Worm (Caenorhabditis elegans): Measurements from ENCODE around the gene F42G2.7.

Gene F42G2.7

DNA sequence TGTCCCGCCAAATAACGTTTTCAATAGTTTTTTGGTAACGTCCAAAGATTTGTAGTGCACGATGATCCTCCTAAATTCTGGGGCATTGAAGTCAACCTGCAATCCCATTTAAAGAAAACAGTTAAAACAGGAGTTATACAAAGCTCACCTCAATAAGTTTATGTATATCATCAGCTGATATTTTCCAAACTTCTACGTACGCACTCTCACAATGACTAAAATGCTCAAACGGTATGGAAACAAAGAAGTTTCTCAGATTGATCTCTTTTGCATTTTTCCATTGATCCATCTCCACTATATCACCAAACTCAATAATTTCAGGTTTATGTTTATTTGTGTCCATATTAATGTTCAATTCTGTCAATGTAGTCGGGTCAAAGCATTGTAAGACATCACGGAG is 6.4 kb upstream of the F42G2.7 start:
- TF ChIP-seq unc-62 (GFP tag; optimal IDR thresholded peaks at IDR 0.05): no peak

DNA sequence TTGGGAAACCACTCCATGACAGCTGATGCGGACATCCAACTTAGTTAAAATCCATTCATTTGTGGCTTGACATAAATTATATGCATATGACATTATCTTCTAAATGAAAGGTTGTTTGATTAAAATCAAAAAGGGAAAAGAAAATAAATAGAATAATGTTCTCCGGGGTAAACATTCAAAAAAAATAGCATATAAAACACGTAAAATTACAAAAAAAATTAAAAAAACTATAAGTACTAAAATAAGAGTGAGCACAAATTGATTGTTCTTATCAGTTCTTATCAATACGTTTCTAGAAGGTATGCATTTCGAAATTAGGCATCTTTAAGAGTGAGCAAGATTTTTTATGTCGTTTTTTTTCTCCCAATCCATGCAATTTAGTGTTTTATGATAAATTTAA is 5.3 kb upstream of the F42G2.7 start, which contains the start of gene fbxa-182:
Gene fbxa-182, minus strand, starts transcription at position 101 of the 400 bp plus-strand sequence.
- TF ChIP-seq unc-62 (GFP tag; optimal IDR thresholded peaks at IDR 0.05): no peak

DNA sequence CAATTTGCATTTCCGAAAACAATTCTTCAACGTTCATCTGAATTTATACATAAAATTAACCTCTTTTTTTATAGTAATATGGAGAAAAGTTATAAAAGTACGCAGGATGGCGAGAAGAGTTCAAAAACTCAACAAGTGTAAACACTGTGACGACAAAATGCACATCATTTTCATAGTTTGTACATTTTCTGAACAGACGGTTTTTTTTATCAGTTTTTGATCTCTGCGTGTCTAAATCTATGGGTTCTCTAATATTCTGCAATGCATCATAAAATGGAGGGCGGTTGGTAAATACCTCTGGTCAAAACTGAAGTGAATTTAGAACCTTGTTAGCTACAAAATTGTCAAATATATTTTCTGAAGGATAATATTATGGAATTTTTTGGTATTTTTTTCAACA is 2.5 kb upstream of the F42G2.7 start, which contains the start of gene fbxa-4:
Gene fbxa-4, minus strand, starts transcription at position 93 of the 400 bp plus-strand sequence.
- no peak for TF ChIP-seq unc-62 (GFP tag; optimal IDR thresholded peaks at IDR 0.05)

ce11 chrII:2418836-2419235 is 878 bp downstream of the F42G2.7 start, which contains the start of gene fbxc-20:
TSS of gene fbxc-20 (plus strand) at chrII:2419136.
- TF ChIP-seq unc-62 (GFP tag; optimal IDR thresholded peaks at IDR 0.05): no peak

DNA sequence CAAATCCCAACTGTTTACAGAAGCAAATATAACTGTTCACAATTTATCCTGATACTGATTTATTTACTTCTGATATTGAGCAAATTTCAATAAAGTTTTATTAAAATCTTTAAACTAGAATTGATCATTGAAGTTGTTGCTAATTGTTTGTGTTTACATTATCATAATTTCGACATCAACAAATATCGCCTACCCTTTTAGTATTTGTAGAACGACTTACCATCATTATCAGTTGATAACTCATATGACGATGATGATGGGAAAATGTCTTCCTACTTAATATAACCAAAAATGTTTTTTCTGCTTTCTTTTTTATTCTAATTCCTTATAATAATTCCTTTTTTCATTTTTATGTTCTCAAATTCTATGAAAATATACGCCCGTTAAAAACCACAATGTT is 2.7 kb downstream of the F42G2.7 start:
- TF ChIP-seq unc-62 (GFP tag; optimal IDR thresholded peaks at IDR 0.05): no peak

DNA sequence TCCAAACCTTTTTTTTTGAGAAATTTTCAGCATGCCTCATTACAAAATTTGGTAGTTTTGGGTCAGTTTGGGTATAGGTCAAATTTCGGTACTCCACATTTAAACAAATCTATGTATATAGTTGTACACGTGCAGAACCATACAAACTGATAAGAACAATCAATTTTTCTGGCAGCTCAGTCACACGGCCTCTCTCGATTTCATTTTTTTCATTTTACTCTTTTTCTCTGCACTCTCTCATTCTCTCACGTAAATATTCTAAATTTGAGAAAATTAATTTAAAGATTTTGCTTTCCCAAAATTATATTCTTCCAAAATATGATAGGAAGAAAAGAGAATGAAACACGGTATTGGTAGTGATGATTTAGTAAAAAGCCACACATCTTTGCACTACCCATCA is 3.2 kb downstream of the F42G2.7 start:
- TF ChIP-seq unc-62 (GFP tag; optimal IDR thresholded peaks at IDR 0.05): no peak

ce11 chrII:2421905-2422304 is 3.9 kb downstream of the F42G2.7 start, which contains the start of gene F42G2.2:
TSS of gene F42G2.2 (plus strand) at chrII:2422205.
- no peak for TF ChIP-seq unc-62 (GFP tag; optimal IDR thresholded peaks at IDR 0.05)

DNA sequence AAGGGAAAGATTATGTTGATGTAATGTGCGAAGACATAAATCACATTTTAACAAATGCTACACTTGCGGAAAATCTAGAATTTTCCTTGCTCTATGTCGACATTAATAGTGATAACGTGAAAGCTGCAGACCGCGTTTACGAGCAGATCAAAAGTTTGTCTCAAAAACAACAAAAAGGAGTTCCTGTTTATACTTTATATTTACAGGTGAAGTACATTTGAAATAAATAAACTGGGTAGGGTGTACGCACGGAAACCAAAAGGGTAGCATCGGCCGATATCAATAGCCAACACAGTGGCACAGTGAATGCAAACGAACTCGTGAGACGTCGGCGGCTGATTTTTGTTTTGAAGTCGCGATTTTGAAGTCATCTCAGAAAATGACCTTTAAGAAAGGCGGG is 4.5 kb downstream of the F42G2.7 start:
- TF ChIP-seq unc-62 (GFP tag; optimal IDR thresholded peaks at IDR 0.05): no peak

DNA sequence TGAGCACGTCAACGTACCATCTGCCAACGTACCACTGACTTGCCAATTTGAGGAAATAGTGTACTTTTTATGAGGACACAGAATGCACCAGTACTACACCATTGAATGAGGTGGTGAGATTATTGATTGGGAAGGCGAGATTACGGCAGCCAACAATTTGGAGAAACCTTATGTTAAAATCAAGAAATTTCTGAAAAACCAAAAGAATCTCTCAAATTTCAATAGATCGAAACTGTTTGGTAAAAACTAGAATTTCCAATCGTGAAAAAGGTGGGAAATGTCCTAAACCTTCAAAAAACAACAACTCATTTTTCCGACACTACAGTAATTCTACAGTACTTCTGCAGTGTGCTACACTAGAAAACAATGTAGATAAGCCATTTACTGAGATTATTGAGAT is 14.0 kb downstream of the F42G2.7 start, which contains the start of gene ceh-86:
Gene ceh-86, minus strand, starts transcription at position 101 of the 400 bp plus-strand sequence.
- no peak for TF ChIP-seq unc-62 (GFP tag; optimal IDR thresholded peaks at IDR 0.05)

ce11 chrII:2435566-2435965 is 17.6 kb downstream of the F42G2.7 start:
- TF ChIP-seq unc-62 (GFP tag; optimal IDR thresholded peaks at IDR 0.05): no peak

- TF ChIP-seq unc-62 (GFP tag; optimal IDR thresholded peaks at IDR 0.05): no peak
These were observed 18.8 kb downstream of the F42G2.7 start for ce11 chrII:2436757-2437156.

- TF ChIP-seq unc-62 (GFP tag; optimal IDR thresholded peaks at IDR 0.05): no peak
These were observed 20.2 kb downstream of the F42G2.7 start for ce11 chrII:2438180-2438579.

ce11 chrII:2438944-2439343 is 21.0 kb downstream of the F42G2.7 start:
- no peak for TF ChIP-seq unc-62 (GFP tag; optimal IDR thresholded peaks at IDR 0.05)

- TF ChIP-seq unc-62 (GFP tag; optimal IDR thresholded peaks at IDR 0.05): no peak
These were observed 22.4 kb downstream of the F42G2.7 start for ce11 chrII:2440312-2440711.

DNA sequence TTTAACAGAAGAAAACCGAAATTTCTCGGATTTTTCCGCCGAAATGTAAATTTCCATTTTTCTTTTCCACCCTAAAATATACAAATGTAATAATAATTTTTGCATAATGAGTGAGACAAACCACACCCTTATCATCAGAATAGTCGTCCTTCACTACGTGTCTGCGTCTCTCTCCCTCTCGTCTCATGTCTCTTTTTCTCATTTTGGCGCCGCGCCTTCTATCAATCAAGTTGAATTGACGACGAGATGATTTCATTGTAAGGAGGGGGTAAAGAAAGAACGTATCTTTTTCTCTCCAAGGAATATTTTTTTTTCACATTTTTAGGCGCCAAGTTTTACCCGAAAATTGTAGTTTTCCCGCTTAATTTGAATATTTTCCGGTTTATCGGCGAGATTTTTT is 24.3 kb downstream of the F42G2.7 start:
- TF ChIP-seq unc-62 (GFP tag; optimal IDR thresholded peaks at IDR 0.05): no peak

DNA sequence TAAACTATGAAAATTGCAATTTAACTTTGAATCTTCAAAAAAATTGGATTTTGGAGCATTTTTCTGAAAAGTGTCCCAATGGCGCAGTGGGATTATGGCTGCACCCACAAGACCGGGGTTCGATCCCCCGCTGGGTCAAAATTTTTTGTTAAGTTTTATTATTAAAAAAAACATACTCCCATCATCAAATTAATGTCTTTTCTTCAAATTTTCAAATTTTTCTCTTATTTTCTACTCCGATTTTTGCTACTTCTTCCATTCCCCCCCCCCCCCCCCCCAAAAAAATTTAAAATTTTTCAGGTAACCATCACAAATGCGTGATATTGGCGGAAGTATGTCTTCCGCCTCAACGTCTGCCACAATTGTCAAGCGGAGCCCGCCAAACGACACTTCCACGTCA is 25.0 kb downstream of the F42G2.7 start, which contains the start of gene vab-19:
Gene vab-19, plus strand, starts transcription at position 301 of the 400 bp plus-strand sequence.
- TF ChIP-seq unc-62 (GFP tag; optimal IDR thresholded peaks at IDR 0.05): no peak

DNA sequence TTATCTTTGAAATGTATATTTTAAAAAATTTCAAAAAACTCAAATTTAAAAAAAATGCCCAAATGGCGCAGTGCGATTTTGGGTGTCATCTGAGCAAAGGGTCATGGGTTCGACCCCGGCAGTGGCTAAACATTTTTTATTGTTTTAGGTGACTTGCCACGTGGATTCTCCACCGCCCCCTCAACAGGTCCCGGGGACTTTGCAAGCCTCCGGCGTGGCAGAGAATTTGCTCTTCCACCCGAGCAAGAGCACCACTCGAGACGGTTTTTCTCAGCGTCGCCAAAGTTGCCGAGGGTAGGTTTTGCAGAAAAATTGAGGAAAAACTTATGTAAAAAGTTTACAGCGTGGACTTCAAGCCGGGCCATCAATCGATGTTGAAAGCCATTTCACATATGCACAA is 27.2 kb downstream of the F42G2.7 start:
- TF ChIP-seq unc-62 (GFP tag; optimal IDR thresholded peaks at IDR 0.05): no peak

DNA sequence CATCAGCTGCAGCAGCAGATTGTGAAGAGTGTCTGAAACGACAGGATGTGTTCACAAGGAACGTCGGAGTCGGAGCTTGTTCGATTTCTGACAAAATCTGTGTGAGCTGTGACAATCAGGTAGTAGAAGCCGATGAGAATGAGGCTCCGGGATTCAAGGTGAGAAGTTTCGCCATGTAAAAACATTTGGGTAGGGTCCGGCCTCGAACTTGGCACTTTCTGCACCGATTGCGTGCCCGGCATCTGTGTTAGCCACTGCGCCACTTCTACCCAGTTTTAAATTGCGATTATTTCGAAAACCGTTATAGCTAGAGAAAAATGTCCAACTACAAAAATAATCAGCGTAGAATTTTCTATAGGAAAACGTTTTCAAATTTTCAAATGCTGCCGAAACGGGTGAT is 28.8 kb downstream of the F42G2.7 start:
- TF ChIP-seq unc-62 (GFP tag; optimal IDR thresholded peaks at IDR 0.05): no peak

Measured in whole organism, dauer.